Worm (Caenorhabditis elegans) whole organism, midembryonic: ENCODE data around the gene gst-5.
A peak's percentile ranks its signal among the peaks of the same experiment; 100 is the strongest.

Source experiments
- T22C8.4 ChIP-seq: fragments of 200-800 bp; sonication (Bioruptor generic); IDR thresholded peaks from 2 replicates; pipeline ENCODE4 v1.3.6; 2022; ENCODE audit warnings: missing genetic modification characterization, missing compliant biosample characterization
- cog-1 ChIP-seq: sonication (generic microtip); optimal IDR thresholded peaks from 2 replicates; lab custom pipeline; 2016; ENCODE audit warnings: missing genetic modification characterization, missing compliant biosample characterization
- flt-1 ChIP-seq: fragments of 200-800 bp; sonication (Bioruptor generic); IDR thresholded peaks from 2 replicates; pipeline ENCODE4 v1.3.6; 2022; ENCODE audit warnings: missing genetic modification characterization, missing compliant biosample characterization
- klf-2 ChIP-seq: fragments of 200-800 bp; sonication (Bioruptor generic); conservative IDR thresholded peaks from 2 replicates; pipeline ENCODE4 v1.3.6; 2022; ENCODE audit warnings: missing genetic modification reagents, missing genetic modification characterization, missing compliant biosample characterization
- med-1 ChIP-seq: sonication (generic microtip); optimal IDR thresholded peaks from 2 replicates; lab custom pipeline; 2017; ENCODE audit warnings: missing genetic modification characterization, mild to moderate bottlenecking, missing compliant biosample characterization, antibody characterized with exemption, missing genetic modification reagents; ENCODE audit not compliant: insufficient read depth
- ref-1 ChIP-seq: fragments of 200-800 bp; sonication (Bioruptor generic); conservative IDR thresholded peaks from 2 replicates; pipeline ENCODE4 v1.3.6; 2022; ENCODE audit warnings: missing genetic modification reagents, missing genetic modification characterization, missing compliant biosample characterization
- tab-1 ChIP-seq: fragments of 200-800 bp; sonication (Bioruptor generic); IDR thresholded peaks from 2 replicates; pipeline ENCODE4 v1.3.6; 2022; ENCODE audit warnings: missing genetic modification characterization, missing compliant biosample characterization
- ztf-23 ChIP-seq: fragments of 200-800 bp; sonication (Bioruptor generic); IDR thresholded peaks from 2 replicates; pipeline ENCODE4 v1.3.6; 2022; ENCODE audit warnings: missing genetic modification reagents, missing genetic modification characterization, missing compliant biosample characterization
- ztf-29 ChIP-seq: fragments of 200-800 bp; sonication (Bioruptor generic); IDR thresholded peaks from 2 replicates; pipeline ENCODE4 v1.3.6; 2022; ENCODE audit warnings: missing genetic modification reagents, missing genetic modification characterization, missing compliant biosample characterization

Gene gst-5

DNA sequence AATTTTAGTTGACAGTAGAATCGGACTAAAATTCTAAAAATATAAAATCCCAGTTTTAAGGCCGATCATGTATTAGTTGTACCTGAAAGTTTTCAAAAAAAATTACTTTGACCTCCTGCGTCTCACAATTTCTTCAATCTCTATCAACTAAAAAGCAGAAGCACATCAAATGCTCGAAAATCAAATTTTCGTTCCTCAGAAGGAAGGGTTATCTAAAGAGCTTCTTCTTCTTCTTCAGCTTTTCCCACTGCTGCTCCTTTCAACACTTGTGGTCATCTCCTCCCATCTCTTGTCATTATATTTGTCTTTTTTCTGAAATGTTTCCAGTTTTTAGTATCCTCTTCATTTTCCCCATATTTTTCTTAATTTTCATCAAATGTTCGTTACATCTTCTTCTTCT lies 14.6 kb downstream of the gst-5 start:
- TF ChIP-seq ztf-23 (GFP tag; lab: Robert Waterston, UW) (no peak), ztf-29 (GFP tag; lab: Robert Waterston, UW) (no peak), cog-1 (tag; lab: Kevin White, UChicago) (no peak), tab-1 (GFP tag; lab: Robert Waterston, UW) (no peak), klf-2 (GFP tag; lab: Robert Waterston, UW) (no peak), ref-1 (GFP tag; lab: Robert Waterston, UW) (no peak), flt-1 (GFP tag; lab: Robert Waterston, UW) (no peak), T22C8.4 (GFP tag; lab: Robert Waterston, UW) (no peak), med-1 (GFP tag; lab: Kevin White, UChicago) (no peak)

DNA sequence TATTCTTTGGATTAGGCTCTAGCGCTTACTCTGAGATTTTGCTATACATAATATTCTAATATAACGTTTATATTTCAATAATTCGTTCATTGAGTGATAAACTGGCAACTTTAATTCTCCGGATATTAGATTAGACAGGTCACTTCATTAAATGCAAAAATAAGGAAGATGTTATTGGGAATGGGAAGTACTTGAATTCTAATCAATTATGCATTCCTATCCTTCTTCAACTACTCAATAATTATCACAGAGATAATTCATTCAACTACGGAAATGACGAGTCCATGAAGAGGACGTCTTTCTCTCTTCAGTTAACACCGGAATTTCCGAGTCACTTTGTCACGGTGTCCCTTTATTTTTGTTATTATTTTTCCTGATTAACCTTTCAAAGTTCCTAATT lies 20.5 kb downstream of the gst-5 start:
- TF ChIP-seq tab-1 (GFP tag; lab: Robert Waterston, UW) (no peak), klf-2 (GFP tag; lab: Robert Waterston, UW) (no peak), cog-1 (tag; lab: Kevin White, UChicago) (no peak), med-1 (GFP tag; lab: Kevin White, UChicago) (no peak), ztf-23 (GFP tag; lab: Robert Waterston, UW) (no peak), ztf-29 (GFP tag; lab: Robert Waterston, UW) (no peak), T22C8.4 (GFP tag; lab: Robert Waterston, UW) (no peak), ref-1 (GFP tag; lab: Robert Waterston, UW) (no peak), flt-1 (GFP tag; lab: Robert Waterston, UW) (no peak)

ce11 chrII:10971677-10972076 lies 21.5 kb downstream of the gst-5 start:
- TF ChIP-seq T22C8.4 (GFP tag; lab: Robert Waterston, UW), result no peak
- no peak for TF ChIP-seq ztf-23 (GFP tag; lab: Robert Waterston, UW)
- no peak for TF ChIP-seq ref-1 (GFP tag; lab: Robert Waterston, UW)
- TF ChIP-seq flt-1 (GFP tag; lab: Robert Waterston, UW), result no peak
- TF ChIP-seq tab-1 (GFP tag; lab: Robert Waterston, UW), result no peak
- TF ChIP-seq klf-2 (GFP tag; lab: Robert Waterston, UW), result no peak
- no peak for TF ChIP-seq ztf-29 (GFP tag; lab: Robert Waterston, UW)
- TF ChIP-seq med-1 (GFP tag; lab: Kevin White, UChicago), result no peak
- TF ChIP-seq cog-1 (tag; lab: Kevin White, UChicago), result no peak

- TF ChIP-seq cog-1 (tag; lab: Kevin White, UChicago), result no peak
- TF ChIP-seq T22C8.4 (GFP tag; lab: Robert Waterston, UW), result no peak
- TF ChIP-seq klf-2 (GFP tag; lab: Robert Waterston, UW), result no peak
- TF ChIP-seq med-1 (GFP tag; lab: Kevin White, UChicago), result no peak
- no peak for TF ChIP-seq flt-1 (GFP tag; lab: Robert Waterston, UW)
- TF ChIP-seq ztf-23 (GFP tag; lab: Robert Waterston, UW), result no peak
Observed at ce11 chrII:10975239-10975638, 25.1 kb downstream of the gst-5 start, which contains the start of gene ptp-3. TSS of gene ptp-3 (plus strand) at chrII:10975539.

DNA sequence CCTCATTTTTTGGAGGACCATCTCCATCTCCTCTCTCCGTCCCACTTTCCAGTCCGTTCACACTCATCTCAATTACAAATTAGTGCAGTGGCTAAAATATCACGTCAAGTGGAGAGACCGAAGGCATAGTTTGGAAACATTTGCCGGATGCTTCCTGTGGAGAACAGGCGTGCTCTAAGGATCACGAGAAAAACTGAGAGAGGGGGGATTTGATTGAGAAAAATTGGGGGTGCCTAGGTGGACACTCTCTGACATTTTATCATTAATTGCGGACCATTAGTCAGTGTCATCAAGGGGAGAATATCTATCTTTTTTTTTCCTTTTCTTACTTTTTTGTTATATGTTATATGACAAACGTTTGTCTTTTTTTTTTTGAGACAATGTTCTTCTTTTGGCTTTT lies 31.9 kb downstream of the gst-5 start:
- no peak for TF ChIP-seq tab-1 (GFP tag; lab: Robert Waterston, UW)
- TF ChIP-seq ztf-29 (GFP tag; lab: Robert Waterston, UW), result no peak
- no peak for TF ChIP-seq T22C8.4 (GFP tag; lab: Robert Waterston, UW)
- TF ChIP-seq ref-1 (GFP tag; lab: Robert Waterston, UW), result no peak
- no peak for TF ChIP-seq med-1 (GFP tag; lab: Kevin White, UChicago)
- no peak for TF ChIP-seq ztf-23 (GFP tag; lab: Robert Waterston, UW)
- TF ChIP-seq flt-1 (GFP tag; lab: Robert Waterston, UW), result no peak
- no peak for TF ChIP-seq cog-1 (tag; lab: Kevin White, UChicago)
- TF ChIP-seq klf-2 (GFP tag; lab: Robert Waterston, UW), result no peak

DNA sequence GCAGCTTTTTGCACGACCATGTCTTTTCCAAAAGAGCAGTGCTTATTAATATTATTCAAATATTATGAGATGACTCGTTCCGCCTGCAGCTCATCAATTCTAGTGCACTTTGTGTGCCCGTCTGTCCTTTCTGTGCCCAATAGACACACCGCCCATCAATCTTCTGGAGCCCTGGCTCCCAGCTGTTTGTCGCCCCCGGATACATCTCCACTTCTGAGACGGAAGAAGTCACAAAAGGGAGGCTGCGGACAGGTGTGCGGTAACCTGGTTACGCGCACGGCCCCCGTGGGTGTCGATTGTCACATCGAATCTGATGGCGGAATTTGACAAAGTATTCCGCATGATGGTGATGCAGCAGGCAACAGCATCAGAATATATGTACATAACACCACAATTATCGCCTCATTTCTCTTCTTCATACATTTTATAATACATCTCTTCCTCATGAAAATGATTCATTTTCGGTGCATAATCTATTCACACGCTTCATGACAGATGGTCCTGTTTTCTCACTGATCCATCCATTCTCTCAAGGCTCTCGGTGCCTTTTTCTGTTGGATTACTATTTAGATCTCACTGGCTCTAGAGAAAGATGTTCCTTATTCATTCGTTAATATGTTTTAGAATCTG lies 36.4 kb downstream of the gst-5 start:
- no peak for TF ChIP-seq flt-1 (GFP tag; lab: Robert Waterston, UW)
- no peak for TF ChIP-seq ref-1 (GFP tag; lab: Robert Waterston, UW)
- TF ChIP-seq klf-2 (GFP tag; lab: Robert Waterston, UW), result no peak
- no peak for TF ChIP-seq T22C8.4 (GFP tag; lab: Robert Waterston, UW)
- TF ChIP-seq cog-1 (tag; lab: Kevin White, UChicago), result no peak
- TF ChIP-seq med-1 (GFP tag; lab: Kevin White, UChicago), result no peak
- TF ChIP-seq tab-1 (GFP tag; lab: Robert Waterston, UW), result no peak
- TF ChIP-seq ztf-29 (GFP tag; lab: Robert Waterston, UW), result no peak
- TF ChIP-seq ztf-23 (GFP tag; lab: Robert Waterston, UW), result no peak

- no peak for TF ChIP-seq tab-1 (GFP tag; lab: Robert Waterston, UW)
- TF ChIP-seq med-1 (GFP tag; lab: Kevin White, UChicago), result no peak
- TF ChIP-seq T22C8.4 (GFP tag; lab: Robert Waterston, UW), result no peak
- TF ChIP-seq flt-1 (GFP tag; lab: Robert Waterston, UW), result no peak
- TF ChIP-seq ref-1 (GFP tag; lab: Robert Waterston, UW), result no peak
- TF ChIP-seq klf-2 (GFP tag; lab: Robert Waterston, UW), result no peak
- TF ChIP-seq ztf-29 (GFP tag; lab: Robert Waterston, UW), result no peak
- no peak for TF ChIP-seq cog-1 (tag; lab: Kevin White, UChicago)
- TF ChIP-seq ztf-23 (GFP tag; lab: Robert Waterston, UW), result no peak
Observed at ce11 chrII:10988575-10988974, 38.4 kb downstream of the gst-5 start.

DNA sequence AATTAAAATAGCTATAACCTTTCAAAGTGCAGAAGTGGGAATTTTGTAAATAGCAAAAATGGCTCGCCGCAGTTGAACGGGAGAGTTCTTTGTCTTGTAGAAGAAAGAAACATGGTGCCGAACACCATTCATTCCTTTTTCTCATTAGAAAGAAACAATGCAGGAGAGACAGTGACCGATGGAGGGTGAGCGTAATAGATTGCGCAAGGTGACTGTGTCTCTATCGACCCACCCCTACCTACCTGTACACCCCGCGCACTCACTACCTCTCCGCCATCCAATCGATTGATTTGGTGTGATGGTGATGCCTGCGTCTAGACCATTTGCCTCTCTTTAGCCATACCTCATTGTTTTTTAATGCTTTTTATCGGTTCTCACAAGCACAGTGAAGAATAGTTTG lies 39.0 kb downstream of the gst-5 start:
- TF ChIP-seq flt-1 (GFP tag; lab: Robert Waterston, UW) (0 out of 2 replicates have a peak, but pooled peaks have one; percentile 54), ztf-23 (GFP tag; lab: Robert Waterston, UW) (0 out of 2 replicates have a peak, but pooled peaks have one; percentile 25), klf-2 (GFP tag; lab: Robert Waterston, UW) (peak; percentile 37; the same call in 1 of the 2 replicates), ref-1 (GFP tag; lab: Robert Waterston, UW) (no peak), med-1 (GFP tag; lab: Kevin White, UChicago) (no peak), T22C8.4 (GFP tag; lab: Robert Waterston, UW) (peak; percentile 70), tab-1 (GFP tag; lab: Robert Waterston, UW) (no peak), ztf-29 (GFP tag; lab: Robert Waterston, UW) (no peak), cog-1 (tag; lab: Kevin White, UChicago) (no peak)
